Worm (Caenorhabditis elegans) whole organism, mixed stage, embryonic: Measurements from ENCODE around the gene R09D1.13.

Experiments used
- mab-5 ChIP-seq: fragments of 150-350 bp; optimal IDR thresholded peaks from 2 replicates; lab custom pipeline; 2014; ENCODE audit warnings: missing biosample characterization, missing genetic modification characterization
- mep-1 ChIP-seq: fragments of 150-350 bp; optimal IDR thresholded peaks from 2 replicates; lab custom pipeline; 2017; ENCODE audit warnings: missing biosample characterization, missing genetic modification reagents, missing genetic modification characterization, inconsistent platforms
- nhr-237 ChIP-seq: fragments of 150-350 bp; optimal IDR thresholded peaks from 2 replicates; lab custom pipeline; 2014; ENCODE audit warnings: missing biosample characterization, missing genetic modification characterization
- nhr-28 ChIP-seq: fragments of 150-350 bp; optimal IDR thresholded peaks from 2 replicates; lab custom pipeline; 2014; ENCODE audit warnings: missing biosample characterization, missing genetic modification characterization
- unc-120 ChIP-seq: sonication (generic microtip); optimal IDR thresholded peaks from 2 replicates; lab custom pipeline; 2017; ENCODE audit warnings: missing genetic modification characterization, missing compliant biosample characterization; ENCODE audit not compliant: poor library complexity, severe bottlenecking

ce11 chrII:9411497-9411896 lies 33.8 kb downstream of the R09D1.13 start, which contains the start of gene M176.9:
- no peak for TF ChIP-seq nhr-237
- TF ChIP-seq unc-120 (tag; lab: Kevin White, UChicago): no peak
- no peak for TF ChIP-seq nhr-28 (tag; lab: Kevin White, UChicago)
- no peak for TF ChIP-seq mab-5 (tag; lab: Kevin White, UChicago)
- TF ChIP-seq mep-1: no peak
